Fruit fly (Drosophila melanogaster) S2 (cell line): Measurements from ENCODE around the gene primo-2.
A peak's percentile ranks its signal among the peaks of the same experiment; 100 is the strongest.

Experiments used
- CG8478 ChIP-seq: fragments of >200 bp; optimal IDR thresholded peaks from 2 replicates; lab custom pipeline; 2018
- CTCF ChIP-seq, 2 experiments: fragments of >200 bp; optimal IDR thresholded peaks; 2 replicates each; lab custom pipeline; 2018

DNA sequence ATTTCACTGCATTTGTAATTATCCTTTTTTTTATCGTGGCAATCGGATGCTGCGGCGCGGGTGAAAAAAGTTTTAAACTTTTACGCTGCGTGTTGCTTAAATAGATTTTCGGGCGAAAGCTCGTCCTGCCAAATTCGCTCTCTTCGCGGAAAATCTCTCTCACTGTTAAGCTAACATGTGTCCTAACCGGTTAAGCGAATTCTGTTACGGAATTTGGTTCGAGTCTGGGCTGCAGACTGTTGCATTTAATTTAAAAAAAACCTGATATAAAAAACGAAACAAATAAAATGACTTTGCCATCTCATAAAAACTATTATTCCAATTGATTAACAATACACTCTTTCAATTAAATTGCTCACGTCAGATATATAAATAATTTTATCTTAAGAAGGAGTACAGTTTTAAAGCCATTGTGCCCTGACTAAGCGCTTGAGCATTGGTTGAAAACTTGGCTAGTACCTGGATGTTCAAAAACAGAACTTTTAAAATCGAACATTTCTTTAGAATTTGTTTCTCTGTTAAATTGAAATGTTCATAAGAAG is 37.1 kb downstream of the primo-2 start, which contains the start of gene Task6:
- TF ChIP-seq CTCF (optimal IDR thresholded peaks at IDR 0.05; lab: Kevin White, UChicago) (peak in 1 of 2 experiments; percentile 42), CG8478 (no peak)
